Fruit fly (Drosophila melanogaster): ENCODE data around the gene CG14315.
A peak's percentile ranks its signal among the peaks of the same experiment; 100 is the strongest.

Gene CG14315

dm6 chr3R:18196991-18197801 lies 38.7 kb downstream of the CG14315 start (continued):
- TF ChIP-seq Nf-YA (GFP tag; IDR thresholded peaks at IDR 0.05) (no peak), Dip2 (GFP tag; IDR thresholded peaks at IDR 0.05) (no peak), da (GFP tag; optimal IDR thresholded peaks at IDR 0.05) (no peak), ATbp (GFP tag; optimal IDR thresholded peaks at IDR 0.05) (peak; percentile 38), Dll (GFP tag; IDR thresholded peaks at IDR 0.05; ENCODE audit: partially characterized antibody) (no peak), Opbp (GFP tag; IDR thresholded peaks at IDR 0.05; ENCODE audit: partially characterized antibody) (no peak), Atf-2 (GFP tag; optimal IDR thresholded peaks at IDR 0.05) (no peak), cwo (GFP tag; optimal IDR thresholded peaks at IDR 0.05) (peak; percentile 51), Tbp (GFP tag; optimal IDR thresholded peaks at IDR 0.05) (no peak), az2 (GFP tag; optimal IDR thresholded peaks at IDR 0.05) (peak; percentile 57), CG14667 (GFP tag; IDR thresholded peaks at IDR 0.05) (no peak), Elba2 (GFP tag; optimal IDR thresholded peaks at IDR 0.05) (no peak), CG1832 (GFP tag; optimal IDR thresholded peaks at IDR 0.05) (peak; percentile 65), ase (GFP tag; IDR thresholded peaks at IDR 0.05) (no peak), CG2678 (tag; optimal IDR thresholded peaks at IDR 0.05) (peak; percentile 80), pnt (GFP tag; optimal IDR thresholded peaks at IDR 0.05) (peak; percentile 23), CG2875 (GFP tag; optimal IDR thresholded peaks at IDR 0.05) (peak; percentile 13), CG3838 (GFP tag; optimal IDR thresholded peaks at IDR 0.05) (no peak), Meics (GFP tag; optimal IDR thresholded peaks at IDR 0.05) (peak; percentile 80), NK7.1 (GFP tag; optimal IDR thresholded peaks at IDR 0.05) (no peak), eve (GFP tag; optimal IDR thresholded peaks at IDR 0.05) (no peak), CG5245 (GFP tag; optimal IDR thresholded peaks at IDR 0.05) (no peak), Lpt (GFP tag; optimal IDR thresholded peaks at IDR 0.05) (no peak), hth (optimal IDR thresholded peaks at IDR 0.05) (no peak), CG3726 (GFP tag; IDR thresholded peaks at IDR 0.05) (no peak), CrebB (tag; optimal IDR thresholded peaks at IDR 0.05) (peak; percentile 59), her (GFP tag; optimal IDR thresholded peaks at IDR 0.05) (no peak), bigmax (GFP tag; optimal IDR thresholded peaks at IDR 0.05) (no peak), Ravus (GFP tag; IDR thresholded peaks at IDR 0.05) (no peak), Sox102F (GFP tag; optimal IDR thresholded peaks at IDR 0.05) (peak; percentile 60), crol (GFP tag; IDR thresholded peaks at IDR 0.05) (no peak), Nf-YB (GFP tag; optimal IDR thresholded peaks at IDR 0.05) (peak; percentile 31), gsb (GFP tag; IDR thresholded peaks at IDR 0.05) (no peak), CG31388 (GFP tag; optimal IDR thresholded peaks at IDR 0.05) (no peak), wdn (GFP tag; IDR thresholded peaks at IDR 0.05) (no peak), hbn (GFP tag; IDR thresholded peaks at IDR 0.05; ENCODE audit: partially characterized antibody) (no peak), Dfd (GFP tag; optimal IDR thresholded peaks at IDR 0.05) (no peak), row (GFP tag; IDR thresholded peaks at IDR 0.05) (no peak), H2.0 (GFP tag; IDR thresholded peaks at IDR 0.05) (no peak), Fer1 (GFP tag; optimal IDR thresholded peaks at IDR 0.05) (no peak), pan (optimal IDR thresholded peaks at IDR 0.05) (no peak), pan (GFP tag; optimal IDR thresholded peaks at IDR 0.05 in 1 of 2, IDR thresholded peaks at IDR 0.05 in 1 of 2) (no peak), CG11456 (GFP tag; IDR thresholded peaks at IDR 0.05) (no peak), corto (GFP tag; optimal IDR thresholded peaks at IDR 0.05) (peak; percentile 8), H15 (GFP tag; IDR thresholded peaks at IDR 0.05) (no peak), sug (tag; optimal IDR thresholded peaks at IDR 0.05) (peak; percentile 40), CG7963 (GFP tag; IDR thresholded peaks at IDR 0.05; ENCODE audit: partially characterized antibody) (no peak), HLH54F (GFP tag; optimal IDR thresholded peaks at IDR 0.05) (no peak), hb (GFP tag; IDR thresholded peaks at IDR 0.05; ENCODE audit: partially characterized antibody) (no peak), Stat92E (GFP tag; optimal IDR thresholded peaks at IDR 0.05) (no peak), sens-2 (GFP tag; IDR thresholded peaks at IDR 0.05) (no peak)

All from whole organism, embryonic.